Worm (Caenorhabditis elegans) whole organism, early embryonic: Measurements from ENCODE around the gene ugt-24.

Experiments
- B0310.2 ChIP-seq: sonication (generic microtip); optimal IDR thresholded peaks from 2 replicates; lab custom pipeline; 2016; ENCODE audit warnings: mild to moderate bottlenecking, missing genetic modification characterization, missing compliant biosample characterization
- flt-1 ChIP-seq: fragments of 200-800 bp; sonication (Bioruptor generic); IDR thresholded peaks from 2 replicates; pipeline ENCODE4 v1.3.6; 2022; ENCODE audit warnings: missing genetic modification characterization, missing compliant biosample characterization
- pes-1 ChIP-seq: fragments of 200-800 bp; sonication (Bioruptor generic); IDR thresholded peaks from 2 replicates; pipeline ENCODE4 v1.3.6; 2022; ENCODE audit warnings: missing genetic modification reagents, missing genetic modification characterization, missing compliant biosample characterization

- TF ChIP-seq pes-1 = no peak
- TF ChIP-seq flt-1 (GFP tag; lab: Robert Waterston, UW) = no peak
- TF ChIP-seq B0310.2 (tag; lab: Kevin White, UChicago) = no peak
These were observed 38.0 kb upstream of the ugt-24 start, which contains the start of gene acox-3 for ce11 chrIV:6248486-6248885.
